Fruit fly (Drosophila melanogaster) whole organism, embryonic: ENCODE measurements around the gene Hr83.

Experiments
- Adf1 ChIP-seq: fragments of 200-800 bp; sonication (Bioruptor generic); IDR thresholded peaks from 2 replicates; pipeline ENCODE4 v1.3.6; 2022; ENCODE audit warnings: missing biosample characterization, missing genetic modification characterization
- Awh ChIP-seq: fragments of 200-800 bp; sonication (Bioruptor generic); IDR thresholded peaks from 2 replicates; pipeline ENCODE4, ENCODE4 v1.3.6; 2022; ENCODE audit warnings: missing biosample characterization, missing genetic modification characterization
- B-H2 ChIP-seq: fragments of 200-800 bp; sonication (Bioruptor generic); optimal IDR thresholded peaks from 2 replicates; lab custom pipeline; 2018; ENCODE audit warnings: missing biosample characterization, mild to moderate bottlenecking, missing genetic modification characterization
- CG10274 ChIP-seq: fragments of 200-800 bp; sonication (Bioruptor generic); optimal IDR thresholded peaks from 3 replicates; lab custom pipeline; 2017; ENCODE audit warnings: missing biosample characterization, mild to moderate bottlenecking, missing genetic modification characterization
- CG15479 ChIP-seq: fragments of 200-800 bp; sonication (Bioruptor generic); optimal IDR thresholded peaks from 3 replicates; lab custom pipeline; 2019; ENCODE audit warnings: missing biosample characterization, mild to moderate bottlenecking, missing genetic modification characterization, moderate library complexity
- CG16813 ChIP-seq: fragments of 200-800 bp; sonication (Bioruptor generic); IDR thresholded peaks from 3 replicates; pipeline ENCODE4 v1.3.6; 2022; ENCODE audit warnings: missing biosample characterization, missing genetic modification characterization; ENCODE audit not compliant: partially characterized antibody
- CG16815 ChIP-seq: fragments of 200-800 bp; sonication (Bioruptor generic); optimal IDR thresholded peaks from 3 replicates; lab custom pipeline; 2017; ENCODE audit warnings: missing biosample characterization, mild to moderate bottlenecking, missing genetic modification characterization
- CG18476 ChIP-seq: fragments of 200-800 bp; sonication (Bioruptor generic); optimal IDR thresholded peaks from 2 replicates; lab custom pipeline; 2016; ENCODE audit warnings: missing biosample characterization, mild to moderate bottlenecking, missing genetic modification characterization
- CG5953 ChIP-seq: fragments of 200-800 bp; sonication (Bioruptor generic); IDR thresholded peaks from 2 replicates; pipeline ENCODE4 v1.3.6; 2022; ENCODE audit warnings: missing biosample characterization, missing genetic modification characterization
- CG6254 ChIP-seq: fragments of 200-800 bp; sonication (Bioruptor generic); optimal IDR thresholded peaks from 3 replicates; lab custom pipeline; 2017; ENCODE audit warnings: mild to moderate bottlenecking, missing biosample characterization, missing genetic modification reagents, missing genetic modification characterization
- CG8478 ChIP-seq: fragments of >200 bp; optimal IDR thresholded peaks from 2 replicates; lab custom pipeline; 2018
- CG8765 ChIP-seq: fragments of 200-800 bp; sonication (Bioruptor generic); IDR thresholded peaks from 2 replicates; pipeline ENCODE4 v1.3.6; 2022; ENCODE audit warnings: missing biosample characterization, missing genetic modification characterization
- CoRest ChIP-seq: fragments of 200-800 bp; sonication (Bioruptor generic); optimal IDR thresholded peaks from 3 replicates; lab custom pipeline; 2018; ENCODE audit warnings: missing biosample characterization, mild to moderate bottlenecking, missing genetic modification characterization, moderate library complexity
- CrebB ChIP-seq: fragments of 200-800 bp; sonication (Bioruptor generic); optimal IDR thresholded peaks from 3 replicates; lab custom pipeline; 2018; ENCODE audit warnings: missing biosample characterization, mild to moderate bottlenecking, missing genetic modification characterization
- Deaf1 ChIP-seq: fragments of 200-800 bp; optimal IDR thresholded peaks from 3 replicates; lab custom pipeline; 2019; ENCODE audit warnings: missing biosample characterization, mild to moderate bottlenecking, missing genetic modification characterization, moderate library complexity
- Elba2 ChIP-seq: fragments of 200-800 bp; sonication (Bioruptor generic); optimal IDR thresholded peaks from 3 replicates; lab custom pipeline; 2016; ENCODE audit warnings: missing biosample characterization, missing genetic modification characterization
- Fer2 ChIP-seq: fragments of 200-800 bp; sonication (Bioruptor generic); optimal IDR thresholded peaks from 2 replicates; lab custom pipeline; 2018; ENCODE audit warnings: missing biosample characterization, mild to moderate bottlenecking, missing genetic modification characterization, moderate library complexity
- Jarid2 ChIP-seq: fragments of 200-800 bp; sonication (Bioruptor generic); optimal IDR thresholded peaks from 3 replicates; lab custom pipeline; 2017; ENCODE audit warnings: mild to moderate bottlenecking, missing biosample characterization, missing genetic modification reagents, missing genetic modification characterization
- Med ChIP-seq: fragments of 200-800 bp; sonication (Bioruptor generic); peaks from one replicate; lab custom pipeline; 2016; ENCODE audit warnings: missing biosample characterization, missing genetic modification characterization, mild to moderate bottlenecking, inconsistent platforms, moderate library complexity
- Opbp ChIP-seq: fragments of 200-800 bp; sonication (Bioruptor generic); IDR thresholded peaks from 3 replicates; pipeline ENCODE4 v1.3.6; 2022; ENCODE audit warnings: missing biosample characterization, missing genetic modification characterization; ENCODE audit not compliant: partially characterized antibody
- Sry-β ChIP-seq: fragments of 200-800 bp; sonication (Bioruptor generic); optimal IDR thresholded peaks from 2 replicates; lab custom pipeline; 2018; ENCODE audit warnings: missing biosample characterization, mild to moderate bottlenecking, missing genetic modification characterization, moderate library complexity
- Xbp1 ChIP-seq: fragments of 200-800 bp; sonication (Bioruptor generic); optimal IDR thresholded peaks from 3 replicates; lab custom pipeline; 2016; ENCODE audit warnings: missing biosample characterization, mild to moderate bottlenecking, missing genetic modification characterization
- amos ChIP-seq: fragments of 200-800 bp; sonication (Bioruptor generic); IDR thresholded peaks from 2 replicates; pipeline ENCODE4 v1.3.6; 2022; ENCODE audit warnings: missing biosample characterization, missing genetic modification characterization; ENCODE audit not compliant: partially characterized antibody
- ara ChIP-seq: fragments of 200-800 bp; sonication (Bioruptor generic); IDR thresholded peaks from 2 replicates; pipeline ENCODE4 v1.3.6; 2022; ENCODE audit warnings: missing biosample characterization, missing genetic modification characterization
- bbx ChIP-seq: fragments of 200-800 bp; sonication (Bioruptor generic); IDR thresholded peaks from 2 replicates; pipeline ENCODE4 v1.3.6; 2022; ENCODE audit warnings: missing biosample characterization, missing genetic modification characterization; ENCODE audit not compliant: partially characterized antibody
- bowl ChIP-seq: fragments of 200-800 bp; sonication (Bioruptor generic); IDR thresholded peaks from 2 replicates; pipeline ENCODE4 v1.3.6; 2022; ENCODE audit warnings: missing biosample characterization, missing genetic modification characterization
- cas ChIP-seq: fragments of 200-800 bp; sonication (Bioruptor generic); IDR thresholded peaks from 2 replicates; pipeline ENCODE4 v1.3.6; 2022; ENCODE audit warnings: missing biosample characterization, missing genetic modification characterization
- cg ChIP-seq: fragments of 200-800 bp; sonication (Bioruptor generic); optimal IDR thresholded peaks from 3 replicates; lab custom pipeline; 2019; ENCODE audit warnings: missing biosample characterization, mild to moderate bottlenecking, missing genetic modification characterization, moderate library complexity
- chinmo ChIP-seq: fragments of 200-800 bp; sonication (Bioruptor generic); IDR thresholded peaks from 4 replicates; pipeline ENCODE4 v1.3.6; 2022; ENCODE audit warnings: missing biosample characterization, missing genetic modification characterization; ENCODE audit not compliant: partially characterized antibody
- dmrt99B ChIP-seq: fragments of 200-800 bp; sonication (Bioruptor generic); optimal IDR thresholded peaks from 2 replicates; lab custom pipeline; 2018; ENCODE audit warnings: missing biosample characterization, mild to moderate bottlenecking, missing genetic modification characterization, moderate library complexity
- ftz-f1 ChIP-seq: fragments of 200-800 bp; sonication (Bioruptor generic); optimal IDR thresholded peaks from 2 replicates; lab custom pipeline; 2016; ENCODE audit warnings: missing biosample characterization, missing genetic modification characterization
- gro ChIP-seq: fragments of 200-800 bp; sonication (Bioruptor generic); optimal IDR thresholded peaks from 2 replicates; lab custom pipeline; 2016; ENCODE audit warnings: missing biosample characterization, missing genetic modification characterization
- gsb ChIP-seq: fragments of 200-800 bp; sonication (Bioruptor generic); IDR thresholded peaks from 2 replicates; pipeline ENCODE4 v1.3.6; 2022; ENCODE audit warnings: missing biosample characterization, missing genetic modification characterization
- kah ChIP-seq: fragments of 200-800 bp; sonication (Bioruptor generic); optimal IDR thresholded peaks from 2 replicates; lab custom pipeline; 2018; ENCODE audit warnings: missing biosample characterization, mild to moderate bottlenecking, missing genetic modification characterization
- mirr ChIP-seq: fragments of 200-800 bp; sonication (Bioruptor generic); optimal IDR thresholded peaks from 3 replicates; lab custom pipeline; 2018; ENCODE audit warnings: missing biosample characterization, mild to moderate bottlenecking, missing genetic modification characterization
- mld ChIP-seq: fragments of 200-800 bp; sonication (Bioruptor generic); IDR thresholded peaks from 3 replicates; pipeline ENCODE4 v1.3.6; 2022; ENCODE audit warnings: missing biosample characterization, missing genetic modification characterization; ENCODE audit not compliant: partially characterized antibody
- nerfin-1 ChIP-seq: fragments of 200-800 bp; sonication (Bioruptor generic); optimal IDR thresholded peaks from 3 replicates; lab custom pipeline; 2019; ENCODE audit warnings: missing biosample characterization, mild to moderate bottlenecking, missing genetic modification characterization, moderate library complexity
- sens ChIP-seq: fragments of 200-800 bp; sonication (Bioruptor generic); peaks from one replicate; lab custom pipeline; 2016; ENCODE audit warnings: missing biosample characterization, missing genetic modification characterization
- sens-2 ChIP-seq: fragments of 200-800 bp; sonication (Bioruptor generic); IDR thresholded peaks from 2 replicates; pipeline ENCODE4 v1.3.6; 2022; ENCODE audit warnings: missing biosample characterization, missing genetic modification characterization
- slbo ChIP-seq: fragments of 200-800 bp; sonication (Bioruptor generic); IDR thresholded peaks from 2 replicates; pipeline ENCODE4 v1.3.6; 2022; ENCODE audit warnings: missing biosample characterization, missing genetic modification characterization
- sr ChIP-seq: fragments of 200-800 bp; sonication (Bioruptor generic); IDR thresholded peaks from 3 replicates; pipeline ENCODE4 v1.3.6; 2022; ENCODE audit warnings: missing biosample characterization, missing genetic modification characterization
- stwl ChIP-seq: fragments of 200-800 bp; sonication (Bioruptor generic); optimal IDR thresholded peaks from 3 replicates; lab custom pipeline; 2018; ENCODE audit warnings: missing biosample characterization, mild to moderate bottlenecking, missing genetic modification characterization, moderate library complexity
- sug ChIP-seq: fragments of 200-800 bp; optimal IDR thresholded peaks from 2 replicates; lab custom pipeline; 2019; ENCODE audit warnings: missing biosample characterization, mild to moderate bottlenecking, missing genetic modification characterization, moderate library complexity
- trem ChIP-seq: fragments of 200-800 bp; optimal IDR thresholded peaks from 3 replicates; lab custom pipeline; 2019; ENCODE audit warnings: missing biosample characterization, mild to moderate bottlenecking, missing genetic modification characterization, moderate library complexity
- vnd ChIP-seq: fragments of 200-800 bp; sonication (Bioruptor generic); IDR thresholded peaks from 3 replicates; pipeline ENCODE4 v1.3.6; 2022; ENCODE audit warnings: missing biosample characterization, missing genetic modification characterization; ENCODE audit not compliant: partially characterized antibody
- wek ChIP-seq: fragments of 200-800 bp; sonication (Bioruptor generic); optimal IDR thresholded peaks from 3 replicates; lab custom pipeline; 2018; ENCODE audit warnings: missing biosample characterization, mild to moderate bottlenecking, missing genetic modification characterization, moderate library complexity

The Hr83 gene

DNA sequence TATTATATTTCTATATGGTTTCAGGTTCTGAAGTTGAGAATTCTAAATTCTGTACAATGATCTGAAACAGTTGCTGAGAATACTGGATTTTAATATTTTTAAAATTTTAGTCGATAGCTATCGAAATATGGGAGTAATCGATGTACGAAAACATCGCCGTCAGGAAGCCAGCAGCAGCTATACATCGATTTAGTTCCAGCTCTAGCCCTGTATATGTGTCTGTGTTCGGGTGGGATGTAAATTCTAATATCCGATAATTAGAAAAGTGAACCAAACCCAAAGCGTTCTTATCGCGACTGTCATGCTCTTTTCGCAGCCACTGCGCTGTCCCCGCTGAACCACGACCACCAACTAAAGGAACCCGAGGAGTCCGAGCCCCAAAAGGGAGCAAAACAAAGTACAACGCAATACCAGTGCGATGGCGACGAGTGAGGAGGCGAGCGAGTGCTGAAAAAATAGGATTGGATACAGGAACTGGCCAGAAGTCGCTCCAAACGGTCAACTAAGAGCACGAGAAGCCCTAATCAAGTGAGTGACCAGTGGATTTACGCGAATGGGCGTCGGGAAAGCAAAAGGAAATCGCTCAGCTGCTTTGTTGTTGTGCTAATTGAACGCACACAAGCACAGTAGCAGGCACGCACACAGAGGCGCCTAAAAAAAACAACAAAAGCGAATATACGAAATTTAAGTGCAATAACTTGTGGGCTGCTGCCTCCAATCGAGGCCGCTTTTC lies 33.9 kb downstream of the Hr83 start, which contains the start of gene gzl (continued):
- no peak for TF ChIP-seq Awh (GFP tag; lab: Robert Waterston, UW)
- no peak for TF ChIP-seq Sry-β (GFP tag; lab: Kevin White, UChicago)

DNA sequence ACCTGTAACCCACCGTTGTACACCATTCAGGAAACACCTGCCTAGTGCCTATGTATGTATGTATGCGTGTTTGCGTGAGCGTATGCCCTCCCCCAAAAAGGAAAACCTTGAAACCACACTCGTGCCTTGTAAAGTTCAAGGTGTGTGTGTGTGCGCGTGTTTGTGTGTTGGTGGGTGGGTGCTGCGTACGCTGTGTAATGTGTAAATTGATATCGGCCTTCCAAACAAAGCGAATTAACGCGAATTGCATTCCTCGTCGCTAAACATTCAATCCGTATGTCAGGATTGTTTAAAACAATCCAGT lies 34.4 kb downstream of the Hr83 start:
- TF ChIP-seq mld (GFP tag; lab: Robert Waterston, UW), result no peak
- TF ChIP-seq ftz-f1 (GFP tag; lab: Kevin White, UChicago), result peak; percentile 89
- TF ChIP-seq cg (GFP tag; lab: Kevin White, UChicago), result peak; percentile 86
- no peak for TF ChIP-seq Deaf1 (tag; lab: Kevin White, UChicago)
- TF ChIP-seq bbx (GFP tag; lab: Robert Waterston, UW), result 0 out of 2 replicates have a peak, but pooled peaks have one; percentile 32
- TF ChIP-seq B-H2 (GFP tag; lab: Kevin White, UChicago), result no peak
- TF ChIP-seq Adf1 (GFP tag; lab: Robert Waterston, UW), result 0 out of 2 replicates have a peak, but pooled peaks have one; percentile 1
- peak; percentile 11 for TF ChIP-seq CG15479
- TF ChIP-seq sug (tag; lab: Kevin White, UChicago), result peak; percentile 13
- peak; percentile 20 for TF ChIP-seq nerfin-1 (tag; lab: Kevin White, UChicago)
- no peak for TF ChIP-seq CG16813 (GFP tag; lab: Robert Waterston, UW)
- peak; percentile 41 for TF ChIP-seq mirr (GFP tag; lab: Kevin White, UChicago)
- TF ChIP-seq Opbp (GFP tag; lab: Robert Waterston, UW), result 0 out of 3 replicates have a peak, but pooled peaks have one; percentile 41
- peak; percentile 48 for TF ChIP-seq CG8478 (lab: Kevin White, UChicago)
- TF ChIP-seq cas, result no peak
- TF ChIP-seq chinmo (GFP tag; lab: Robert Waterston, UW), result peak; percentile 72; the same call in 1 of the 4 replicates
- peak; percentile 47; the same call in 1 of the 3 replicates for TF ChIP-seq sr
- TF ChIP-seq, all 482 proteins: peak for 12

DNA sequence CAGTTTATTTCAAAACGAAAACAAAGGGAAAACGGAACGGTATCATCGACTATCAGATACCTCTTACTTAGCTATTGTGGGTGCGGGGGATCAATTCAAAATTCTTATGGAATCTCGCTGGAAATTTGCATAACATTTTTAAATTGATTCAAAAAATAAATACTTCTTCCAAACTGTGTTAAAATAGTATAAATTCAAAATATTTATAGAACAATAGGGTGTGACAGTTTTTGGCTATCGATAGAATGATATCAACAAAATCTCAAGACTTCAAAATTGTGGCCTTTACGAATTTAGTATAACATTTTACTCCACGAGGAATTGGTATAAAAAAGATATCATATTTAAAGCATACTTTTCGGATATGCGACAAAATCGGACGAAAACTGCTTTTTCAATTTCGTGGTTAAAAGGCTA lies 39.4 kb downstream of the Hr83 start:
- no peak for TF ChIP-seq Elba2
- TF ChIP-seq kah (GFP tag; lab: Kevin White, UChicago), result no peak
- no peak for TF ChIP-seq CG10274
- peak; percentile 69; the same call in 2 of the 3 replicates for TF ChIP-seq vnd (GFP tag; lab: Robert Waterston, UW)
- TF ChIP-seq CG6254 (GFP tag; lab: Kevin White, UChicago), result no peak
- TF ChIP-seq slbo (GFP tag; lab: Robert Waterston, UW), result no peak
- TF ChIP-seq mirr (GFP tag; lab: Kevin White, UChicago), result no peak
- TF ChIP-seq Fer2, result no peak
- TF ChIP-seq CG16815 (GFP tag; lab: Kevin White, UChicago), result no peak
- peak; percentile 29 for TF ChIP-seq stwl
- no peak for TF ChIP-seq gsb
- no peak for TF ChIP-seq CG5953 (GFP tag; lab: Robert Waterston, UW)
- TF ChIP-seq CrebB (tag; lab: Kevin White, UChicago), result no peak
- no peak for TF ChIP-seq CoRest (tag; lab: Kevin White, UChicago)
- peak; percentile 48 for TF ChIP-seq sens (GFP tag; lab: Kevin White, UChicago)
- TF ChIP-seq amos, result peak; percentile 47; the same call in 1 of the 2 replicates
- TF ChIP-seq gro, result no peak
- no peak for TF ChIP-seq wek (GFP tag; lab: Kevin White, UChicago)
- no peak for TF ChIP-seq Jarid2 (GFP tag; lab: Kevin White, UChicago)
- TF ChIP-seq Med (GFP tag; lab: Kevin White, UChicago), result peak; percentile 48
- no peak for TF ChIP-seq dmrt99B (tag; lab: Kevin White, UChicago)
- TF ChIP-seq CG8765 (GFP tag; lab: Robert Waterston, UW), result no peak
- TF ChIP-seq Xbp1 (GFP tag; lab: Kevin White, UChicago), result no peak
- no peak for TF ChIP-seq trem (tag; lab: Kevin White, UChicago)
- TF ChIP-seq ara (GFP tag; lab: Robert Waterston, UW), result no peak
- TF ChIP-seq sens-2 (GFP tag; lab: Robert Waterston, UW), result no peak
- no peak for TF ChIP-seq bowl (GFP tag; lab: Robert Waterston, UW)
- no peak for TF ChIP-seq CG18476 (GFP tag; lab: Kevin White, UChicago)
